Fruit fly (Drosophila melanogaster) whole organism, wandering third instar larva: ENCODE measurements around the gene Hat1.

Experiments used
- Dfd ChIP-seq: fragments of >200 bp; optimal IDR thresholded peaks from 2 replicates; lab custom pipeline; 2017; ENCODE audit warnings: missing biosample characterization, missing genetic modification characterization
- Dif ChIP-seq: fragments of 200-275, 200-300 bp; sonication (Bioruptor generic); optimal IDR thresholded peaks from 2 replicates; lab custom pipeline; 2018; ENCODE audit warnings: missing biosample characterization, missing genetic modification characterization; ENCODE audit not compliant: partially characterized antibody
- Hr83 ChIP-seq: fragments of 200-300 bp; sonication (Bioruptor generic); optimal IDR thresholded peaks from 2 replicates; lab custom pipeline; 2016; ENCODE audit warnings: missing biosample characterization, mild to moderate bottlenecking, missing genetic modification characterization, moderate library complexity; ENCODE audit not compliant: poor library complexity, severe bottlenecking
- Jra ChIP-seq: sonication (Bioruptor generic); optimal IDR thresholded peaks from 2 replicates; lab custom pipeline; 2016; ENCODE audit warnings: missing biosample characterization, missing genetic modification characterization
- Sp1 ChIP-seq: fragments of 200-800 bp; sonication (Bioruptor generic); optimal IDR thresholded peaks from 3 replicates; lab custom pipeline; 2019; ENCODE audit warnings: missing biosample characterization, mild to moderate bottlenecking, missing genetic modification characterization, moderate library complexity
- Vsx2 ChIP-seq: fragments of 200-300, 225-300 bp; sonication (Bioruptor generic); optimal IDR thresholded peaks from 2 replicates; lab custom pipeline; 2018; ENCODE audit warnings: missing biosample characterization, missing genetic modification characterization; ENCODE audit not compliant: partially characterized antibody
- dl ChIP-seq, 2 experiments: fragments of 175-275, 200-275 bp in 1 of 2; fragments of 200-275 bp in 1 of 2; sonication (Bioruptor generic); optimal IDR thresholded peaks; lab custom pipeline; 2018; ENCODE audit warnings: mild to moderate bottlenecking in 2 of 2, missing biosample characterization in 2 of 2, missing genetic modification characterization in 2 of 2, moderate library complexity in 2 of 2; ENCODE audit not compliant: partially characterized antibody in 2 of 2, insufficient read depth in 1 of 2
- dmrt93B ChIP-seq: fragments of 200-800 bp; sonication (Bioruptor generic); optimal IDR thresholded peaks from 2 replicates; lab custom pipeline; 2018; ENCODE audit warnings: missing biosample characterization, mild to moderate bottlenecking, missing genetic modification characterization
- dsf ChIP-seq: sonication (Bioruptor generic); optimal IDR thresholded peaks from 2 replicates; lab custom pipeline; 2016; ENCODE audit warnings: missing biosample characterization, missing genetic modification characterization, borderline replicate concordance
- foxo ChIP-seq, 2 experiments: fragments of 200-800 bp; sonication (Bioruptor generic); optimal IDR thresholded peaks; 2 replicates in 1 of 2; 3 replicates in 1 of 2; lab custom pipeline; 2016 to 2017; ENCODE audit warnings: missing biosample characterization in 2 of 2, missing genetic modification characterization in 2 of 2
- h ChIP-seq: fragments of 200-800 bp; sonication (Bioruptor generic); optimal IDR thresholded peaks from 3 replicates; lab custom pipeline; 2016; ENCODE audit warnings: missing biosample characterization, mild to moderate bottlenecking, missing genetic modification characterization
- lola ChIP-seq: fragments of >200 bp; optimal IDR thresholded peaks from 2 replicates; lab custom pipeline; 2017; ENCODE audit warnings: missing biosample characterization, missing genetic modification characterization
- tai ChIP-seq: sonication (Bioruptor generic); optimal IDR thresholded peaks from 2 replicates; lab custom pipeline; 2016; ENCODE audit warnings: missing biosample characterization, missing genetic modification characterization
- usp ChIP-seq: fragments of >200 bp; optimal IDR thresholded peaks from 2 replicates; lab custom pipeline; 2017; ENCODE audit warnings: missing biosample characterization, missing genetic modification characterization

DNA sequence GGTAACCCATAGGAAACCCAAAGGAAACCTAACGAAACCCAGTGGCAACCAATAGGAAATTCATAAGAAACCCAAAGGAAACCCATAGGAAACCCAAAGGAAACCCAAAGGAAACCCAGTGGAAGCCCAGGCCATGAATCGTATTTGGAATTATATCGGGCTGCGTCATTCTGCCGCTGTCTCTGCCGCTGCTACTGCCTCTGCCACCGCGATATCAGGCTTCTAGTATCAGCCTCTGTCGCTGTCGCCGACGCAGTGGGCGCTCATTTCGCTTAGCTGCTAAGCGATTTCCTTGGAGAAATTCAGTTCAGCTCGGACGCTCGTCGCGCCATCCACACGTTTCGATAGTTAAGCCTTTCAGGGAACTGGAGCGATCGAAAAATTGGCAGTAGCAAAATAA lies 42.2 kb upstream of the Hat1 start, which contains the start of gene CG1208:
- TF ChIP-seq Jra (GFP tag; lab: Kevin White, UChicago) (no peak), Vsx2 (GFP tag; lab: Kevin White, UChicago) (no peak), dsf (GFP tag; lab: Kevin White, UChicago) (no peak), h (GFP tag; lab: Kevin White, UChicago) (no peak), foxo (GFP tag; optimal IDR thresholded peaks at IDR 0.05; lab: Kevin White, UChicago) (no peak), usp (GFP tag; lab: Kevin White, UChicago) (no peak), dl (GFP tag; optimal IDR thresholded peaks at IDR 0.05; lab: Kevin White, UChicago; ENCODE audit: insufficient read depth in 1 of 2, partially characterized antibody in 2 of 2) (no peak), dmrt93B (GFP tag; lab: Kevin White, UChicago) (no peak), Dif (GFP tag; lab: Kevin White, UChicago) (no peak), Sp1 (GFP tag; lab: Kevin White, UChicago) (no peak), Dfd (GFP tag; lab: Kevin White, UChicago) (no peak), Hr83 (no peak), lola (GFP tag; lab: Kevin White, UChicago) (no peak), tai (GFP tag; lab: Kevin White, UChicago) (no peak)
